Worm (Caenorhabditis elegans) whole organism, L4 larva: ENCODE data around the gene cnnm-1.

ENCODE experiments used
- D1046.2 ChIP-seq: fragments of 200-800 bp; sonication (Bioruptor generic); IDR thresholded peaks from 2 replicates; pipeline ENCODE4 v1.3.6; 2022; ENCODE audit warnings: missing genetic modification characterization, missing compliant biosample characterization
- F26F4.8 ChIP-seq: fragments of 200-800 bp; sonication (Bioruptor generic); conservative IDR thresholded peaks from 2 replicates; pipeline ENCODE4 v1.3.6; 2022; ENCODE audit warnings: missing genetic modification characterization, missing compliant biosample characterization
- R02D3.7 ChIP-seq: fragments of 150-350 bp; sonication (generic microtip); optimal IDR thresholded peaks from 3 replicates; lab custom pipeline; 2014; ENCODE audit warnings: missing biosample characterization, missing genetic modification characterization
- T20F7.1 ChIP-seq: fragments of 200-800 bp; sonication (Bioruptor generic); optimal IDR thresholded peaks from 2 replicates; lab custom pipeline; 2018; ENCODE audit warnings: mild to moderate bottlenecking, missing genetic modification characterization, missing compliant biosample characterization
- Y5F2A.4 ChIP-seq: fragments of 200-800 bp; sonication (Bioruptor generic); optimal IDR thresholded peaks from 2 replicates; lab custom pipeline; 2018; ENCODE audit warnings: mild to moderate bottlenecking, missing genetic modification characterization, missing compliant biosample characterization
- ZK546.5 ChIP-seq, 2 experiments: sonication (generic microtip); optimal IDR thresholded peaks; 2 replicates each; lab custom pipeline; 2017; ENCODE audit warnings: missing biosample characterization in 2 of 2, missing genetic modification characterization in 2 of 2
- aha-1 ChIP-seq: fragments of 150-350 bp; peaks from one replicate; lab custom pipeline; 2014; ENCODE audit warnings: missing biosample characterization, missing genetic modification characterization
- attf-4 ChIP-seq: sonication (generic microtip); optimal IDR thresholded peaks from 3 replicates; lab custom pipeline; 2017; ENCODE audit warnings: missing biosample characterization, missing genetic modification characterization
- ceh-82 ChIP-seq: sonication (generic microtip); optimal IDR thresholded peaks from 2 replicates; lab custom pipeline; 2017; ENCODE audit warnings: missing biosample characterization, missing genetic modification characterization
- ctbp-1 ChIP-seq: fragments of 200-800 bp; sonication (Bioruptor generic); IDR thresholded peaks from 2 replicates; pipeline ENCODE4 v1.3.6; 2022; ENCODE audit warnings: missing genetic modification reagents, missing genetic modification characterization, missing compliant biosample characterization
- daf-12 ChIP-seq: fragments of 150-350 bp; optimal IDR thresholded peaks from 2 replicates; lab custom pipeline; 2014; ENCODE audit warnings: missing biosample characterization, missing genetic modification reagents, missing genetic modification characterization
- daf-16 ChIP-seq, 3 experiments: sonication (generic microtip); optimal IDR thresholded peaks; 2 replicates each; lab custom pipeline; 2016 to 2017; ENCODE audit warnings: missing genetic modification characterization in 3 of 3, missing genetic modification reagents in 3 of 3, mild to moderate bottlenecking in 2 of 3, missing compliant biosample characterization in 2 of 3, missing biosample characterization in 1 of 3, moderate library complexity in 1 of 3
- daf-8 ChIP-seq: fragments of 200-800 bp; sonication (Bioruptor generic); IDR thresholded peaks from 2 replicates; pipeline ENCODE4 v1.3.6; 2022; ENCODE audit warnings: missing genetic modification characterization, missing compliant biosample characterization
- dmd-6 ChIP-seq: fragments of 200-800 bp; sonication (Bioruptor generic); IDR thresholded peaks from 2 replicates; pipeline ENCODE4 v1.3.6; 2022; ENCODE audit warnings: missing genetic modification reagents, missing genetic modification characterization, missing compliant biosample characterization
- dmd-8 ChIP-seq: fragments of 200-800 bp; sonication (Bioruptor generic); IDR thresholded peaks from 2 replicates; pipeline ENCODE4 v1.3.6; 2022; ENCODE audit warnings: missing genetic modification characterization, missing compliant biosample characterization
- dpl-1 ChIP-seq: fragments of 150-350 bp; optimal IDR thresholded peaks from 2 replicates; lab custom pipeline; 2014; ENCODE audit warnings: missing biosample characterization, missing genetic modification reagents, missing genetic modification characterization
- dve-1 ChIP-seq: sonication (generic microtip); optimal IDR thresholded peaks from 2 replicates; lab custom pipeline; 2017; ENCODE audit warnings: antibody characterized with exemption, mild to moderate bottlenecking, missing genetic modification characterization, missing compliant biosample characterization; ENCODE audit not compliant: insufficient read depth
- egl-43 ChIP-seq: fragments of 200-800 bp; sonication (Bioruptor generic); IDR thresholded peaks from 2 replicates; pipeline ENCODE4 v1.3.6; 2022; ENCODE audit warnings: missing genetic modification reagents, missing genetic modification characterization, missing compliant biosample characterization
- fos-1 ChIP-seq: fragments of 150-350 bp; optimal IDR thresholded peaks from 2 replicates; lab custom pipeline; 2014; ENCODE audit warnings: missing biosample characterization, missing genetic modification characterization
- hif-1 ChIP-seq, 2 experiments: sonication (generic microtip); optimal IDR thresholded peaks; 2 replicates each; lab custom pipeline; 2016 to 2017; ENCODE audit warnings: missing compliant biosample characterization in 2 of 2, missing genetic modification characterization in 2 of 2, missing genetic modification reagents in 2 of 2, missing genotype in 2 of 2, mild to moderate bottlenecking in 1 of 2
- hlh-11 ChIP-seq: fragments of 200-800 bp; sonication (Bioruptor generic); optimal IDR thresholded peaks from 2 replicates; lab custom pipeline; 2018; ENCODE audit warnings: mild to moderate bottlenecking, missing genetic modification characterization, missing compliant biosample characterization
- hlh-30 ChIP-seq: sonication (generic microtip); optimal IDR thresholded peaks from 2 replicates; lab custom pipeline; 2017; ENCODE audit warnings: antibody characterized with exemption, mild to moderate bottlenecking, missing genetic modification characterization, missing compliant biosample characterization; ENCODE audit not compliant: insufficient read depth
- lin-1 ChIP-seq: fragments of 200-800 bp; sonication (Bioruptor generic); IDR thresholded peaks from 2 replicates; pipeline ENCODE4 v1.3.6; 2022; ENCODE audit warnings: missing genetic modification reagents, missing genetic modification characterization, missing compliant biosample characterization
- lin-13 ChIP-seq: fragments of 150-350 bp; optimal IDR thresholded peaks from 2 replicates; lab custom pipeline; 2014; ENCODE audit warnings: missing biosample characterization, missing genetic modification reagents, missing genetic modification characterization
- lin-29 ChIP-seq: fragments of 200-800 bp; sonication (Bioruptor generic); IDR thresholded peaks from 2 replicates; pipeline ENCODE4 v1.3.6; 2022; ENCODE audit warnings: missing genetic modification reagents, missing genetic modification characterization, missing compliant biosample characterization
- lir-3 ChIP-seq: sonication (generic microtip); optimal IDR thresholded peaks from 2 replicates; lab custom pipeline; 2016; ENCODE audit warnings: mild to moderate bottlenecking, missing genetic modification characterization, missing compliant biosample characterization
- lsy-2 ChIP-seq, 2 experiments: fragments of 150-350 bp in 1 of 2; sonication (generic microtip) in 1 of 2; optimal IDR thresholded peaks; 2 replicates each; lab custom pipeline; 2014 to 2017; ENCODE audit warnings: missing biosample characterization in 2 of 2, missing genetic modification characterization in 2 of 2
- madf-9 ChIP-seq: fragments of 200-800 bp; sonication (Bioruptor generic); conservative IDR thresholded peaks from 2 replicates; pipeline ENCODE4 v1.3.6; 2022; ENCODE audit warnings: missing genetic modification reagents, missing genetic modification characterization, missing compliant biosample characterization
- mdl-1 ChIP-seq, 2 experiments: fragments of 150-350 bp in 1 of 2; sonication (generic microtip) in 1 of 2; optimal IDR thresholded peaks; 2 replicates each; lab custom pipeline; 2014 to 2017; ENCODE audit warnings: missing biosample characterization in 2 of 2, missing genetic modification characterization in 2 of 2
- mes-2 ChIP-seq: sonication (generic microtip); optimal IDR thresholded peaks from 2 replicates; lab custom pipeline; 2016; ENCODE audit warnings: missing genotype, mild to moderate bottlenecking, missing genetic modification characterization, missing compliant biosample characterization; ENCODE audit not compliant: poor library complexity, severe bottlenecking
- mxl-3 ChIP-seq: fragments of 200-800 bp; sonication (Bioruptor generic); optimal IDR thresholded peaks from 2 replicates; lab custom pipeline; 2018; ENCODE audit warnings: mild to moderate bottlenecking, missing genetic modification characterization, missing compliant biosample characterization
- nhr-237 ChIP-seq: sonication (generic microtip); optimal IDR thresholded peaks from 2 replicates; lab custom pipeline; 2017; ENCODE audit warnings: missing biosample characterization, missing genetic modification characterization
- nhr-28 ChIP-seq: fragments of 150-350 bp; optimal IDR thresholded peaks from 2 replicates; lab custom pipeline; 2014; ENCODE audit warnings: missing biosample characterization, missing genetic modification characterization
- nhr-42 ChIP-seq: fragments of 200-800 bp; sonication (Bioruptor generic); IDR thresholded peaks from 2 replicates; pipeline ENCODE4 v1.3.6; 2022; ENCODE audit warnings: missing genetic modification characterization, missing compliant biosample characterization
- nhr-48 ChIP-seq: sonication (generic microtip); optimal IDR thresholded peaks from 2 replicates; lab custom pipeline; 2016; ENCODE audit warnings: mild to moderate bottlenecking, missing genetic modification characterization, missing compliant biosample characterization
- nhr-6 ChIP-seq: fragments of 150-350 bp; optimal IDR thresholded peaks from 2 replicates; lab custom pipeline; 2014; ENCODE audit warnings: missing biosample characterization, missing genetic modification characterization
- nhr-76 ChIP-seq: fragments of 150-350 bp; optimal IDR thresholded peaks from 2 replicates; lab custom pipeline; 2014; ENCODE audit warnings: missing biosample characterization, missing genetic modification characterization
- nhr-77 ChIP-seq: fragments of 150-350 bp; optimal IDR thresholded peaks from 2 replicates; lab custom pipeline; 2014; ENCODE audit warnings: missing biosample characterization, missing genetic modification characterization
- php-3 ChIP-seq: fragments of 200-800 bp; sonication (Bioruptor generic); IDR thresholded peaks from 2 replicates; pipeline ENCODE4 v1.3.6; 2022; ENCODE audit warnings: missing genetic modification reagents, missing genetic modification characterization, missing compliant biosample characterization
- pqm-1 ChIP-seq: sonication (generic microtip); optimal IDR thresholded peaks from 2 replicates; lab custom pipeline; 2017; ENCODE audit warnings: missing biosample characterization, missing genetic modification characterization
- snpc-1.2 ChIP-seq: fragments of 200-800 bp; sonication (Bioruptor generic); IDR thresholded peaks from 2 replicates; pipeline ENCODE4 v1.3.6; 2022; ENCODE audit warnings: missing genetic modification reagents, missing genetic modification characterization, missing compliant biosample characterization
- spr-1 ChIP-seq: sonication (generic microtip); optimal IDR thresholded peaks from 2 replicates; lab custom pipeline; 2016; ENCODE audit warnings: mild to moderate bottlenecking, missing genetic modification characterization, missing compliant biosample characterization
- spr-3 ChIP-seq: fragments of 200-800 bp; sonication (Bioruptor generic); optimal IDR thresholded peaks from 2 replicates; lab custom pipeline; 2018; ENCODE audit warnings: mild to moderate bottlenecking, missing genetic modification characterization, missing compliant biosample characterization
- tag-97 ChIP-seq: fragments of 200-800 bp; sonication (Bioruptor generic); IDR thresholded peaks from 2 replicates; pipeline ENCODE4 v1.3.6; 2022; ENCODE audit warnings: missing genetic modification characterization, missing compliant biosample characterization
- tra-1 ChIP-seq: fragments of 200-800 bp; sonication (Bioruptor generic); IDR thresholded peaks from 2 replicates; pipeline ENCODE4 v1.3.6; 2022; ENCODE audit warnings: missing genetic modification reagents, missing genetic modification characterization, missing compliant biosample characterization
- vab-7 ChIP-seq: fragments of 200-800 bp; sonication (Bioruptor generic); IDR thresholded peaks from 2 replicates; pipeline ENCODE4 v1.3.6; 2022; ENCODE audit warnings: missing genetic modification reagents, missing genetic modification characterization, missing compliant biosample characterization
- ztf-7 ChIP-seq: fragments of 150-350 bp; optimal IDR thresholded peaks from 2 replicates; lab custom pipeline; 2014; ENCODE audit warnings: missing biosample characterization, missing genetic modification characterization

Gene cnnm-1

ce11 chrIV:17174980-17175379 is 31.7 kb downstream of the cnnm-1 start:
- TF ChIP-seq nhr-42 (GFP tag; lab: Robert Waterston, UW) = no peak
- TF ChIP-seq madf-9 (GFP tag; lab: Robert Waterston, UW) = no peak
- TF ChIP-seq nhr-28 (tag; lab: Kevin White, UChicago) = peak; percentile 12
- peak; percentile 1 for TF ChIP-seq dve-1 (tag; lab: Kevin White, UChicago)
- no peak for TF ChIP-seq mdl-1 (tag; optimal IDR thresholded peaks at IDR 0.05; lab: Kevin White, UChicago)
- TF ChIP-seq daf-16 (GFP tag; optimal IDR thresholded peaks at IDR 0.05; lab: Kevin White, UChicago) = no peak
- TF ChIP-seq daf-16 (tag; optimal IDR thresholded peaks at IDR 0.05; lab: Kevin White, UChicago) = peak; percentile 93
- no peak for TF ChIP-seq lin-1
- TF ChIP-seq R02D3.7 (tag; lab: Kevin White, UChicago) = no peak
- TF ChIP-seq nhr-76 = no peak
- TF ChIP-seq hlh-30 (tag; lab: Kevin White, UChicago) = no peak
- no peak for TF ChIP-seq T20F7.1 (GFP tag; lab: Kevin White, UChicago)
- TF ChIP-seq ZK546.5 (tag; optimal IDR thresholded peaks at IDR 0.05; lab: Kevin White, UChicago) = no peak
- no peak for TF ChIP-seq ztf-7 (tag; lab: Kevin White, UChicago)
- TF ChIP-seq daf-12 (tag; lab: Kevin White, UChicago) = no peak
- no peak for TF ChIP-seq hif-1 (tag; optimal IDR thresholded peaks at IDR 0.05; lab: Kevin White, UChicago)
- no peak for TF ChIP-seq dmd-8 (GFP tag; lab: Robert Waterston, UW)

- no peak for TF ChIP-seq spr-1 (tag; lab: Kevin White, UChicago)
- no peak for TF ChIP-seq dmd-8 (GFP tag; lab: Robert Waterston, UW)
- TF ChIP-seq attf-4 (tag; lab: Kevin White, UChicago) = no peak
- peak; percentile 73; the same call in 1 of the 2 replicates for TF ChIP-seq nhr-42 (GFP tag; lab: Robert Waterston, UW)
- TF ChIP-seq dmd-6 = no peak
- no peak for TF ChIP-seq nhr-77 (tag; lab: Kevin White, UChicago)
- peak; percentile 91 for TF ChIP-seq php-3 (GFP tag; lab: Robert Waterston, UW)
- TF ChIP-seq tra-1 = no peak
- no peak for TF ChIP-seq lin-29 (GFP tag; lab: Robert Waterston, UW)
- no peak for TF ChIP-seq hif-1 (tag; optimal IDR thresholded peaks at IDR 0.05; lab: Kevin White, UChicago)
- TF ChIP-seq lin-13 (GFP tag; lab: Kevin White, UChicago) = no peak
- TF ChIP-seq pqm-1 (tag; lab: Kevin White, UChicago) = peak; percentile 88
- no peak for TF ChIP-seq ctbp-1 (GFP tag; lab: Robert Waterston, UW)
- peak; percentile 57 for TF ChIP-seq nhr-48
- TF ChIP-seq dpl-1 (GFP tag; lab: Kevin White, UChicago) = no peak
- no peak for TF ChIP-seq F26F4.8 (GFP tag; lab: Robert Waterston, UW)
- TF ChIP-seq D1046.2 (GFP tag; lab: Robert Waterston, UW) = no peak
- TF ChIP-seq lir-3 (tag; lab: Kevin White, UChicago) = no peak
- no peak for TF ChIP-seq spr-3 (GFP tag; lab: Kevin White, UChicago)
- peak; percentile 29 for TF ChIP-seq mes-2 (tag; lab: Kevin White, UChicago)
- TF ChIP-seq mxl-3 (GFP tag; lab: Kevin White, UChicago) = peak; percentile 74
- peak; percentile 95 for TF ChIP-seq hlh-11 (tag; lab: Kevin White, UChicago)
- TF ChIP-seq fos-1 (tag; lab: Kevin White, UChicago) = no peak
- no peak for TF ChIP-seq ceh-82
- peak in 1 of 2 experiments; percentile 37 for TF ChIP-seq lsy-2 (tag; optimal IDR thresholded peaks at IDR 0.05; lab: Kevin White, UChicago)
- TF ChIP-seq mdl-1 (tag; optimal IDR thresholded peaks at IDR 0.05; lab: Kevin White, UChicago) = peak in 1 of 2 experiments; percentile 88
- no peak for TF ChIP-seq daf-16 (GFP tag; optimal IDR thresholded peaks at IDR 0.05; lab: Kevin White, UChicago)
- peak; percentile 97 for TF ChIP-seq daf-16 (tag; optimal IDR thresholded peaks at IDR 0.05; lab: Kevin White, UChicago)
- TF ChIP-seq nhr-6 (tag; lab: Kevin White, UChicago) = no peak
- TF ChIP-seq hlh-30 (tag; lab: Kevin White, UChicago) = peak; percentile 40
- TF ChIP-seq lin-1 = peak; percentile 51; the same call in 1 of the 2 replicates
- TF ChIP-seq nhr-237 (tag; lab: Kevin White, UChicago) = no peak
- TF ChIP-seq tag-97 (GFP tag; lab: Robert Waterston, UW) = no peak
- TF ChIP-seq R02D3.7 (tag; lab: Kevin White, UChicago) = no peak
- no peak for TF ChIP-seq egl-43 (GFP tag; lab: Robert Waterston, UW)
- no peak for TF ChIP-seq aha-1 (tag; lab: Kevin White, UChicago)
- no peak for TF ChIP-seq Y5F2A.4 (GFP tag; lab: Kevin White, UChicago)
- TF ChIP-seq ztf-7 (tag; lab: Kevin White, UChicago) = no peak
- no peak for TF ChIP-seq snpc-1.2 (GFP tag; lab: Robert Waterston, UW)
- TF ChIP-seq nhr-28 (tag; lab: Kevin White, UChicago) = peak; percentile 58
- TF ChIP-seq dve-1 (tag; lab: Kevin White, UChicago) = peak; percentile 95
- TF ChIP-seq vab-7 (GFP tag; lab: Robert Waterston, UW) = no peak
- no peak for TF ChIP-seq daf-8 (GFP tag; lab: Robert Waterston, UW)
These were observed 32.6 kb downstream of the cnnm-1 start for ce11 chrIV:17174087-17174486.
